Worm (Caenorhabditis elegans): Measurements from ENCODE around the gene T11B7.5.

DNA sequence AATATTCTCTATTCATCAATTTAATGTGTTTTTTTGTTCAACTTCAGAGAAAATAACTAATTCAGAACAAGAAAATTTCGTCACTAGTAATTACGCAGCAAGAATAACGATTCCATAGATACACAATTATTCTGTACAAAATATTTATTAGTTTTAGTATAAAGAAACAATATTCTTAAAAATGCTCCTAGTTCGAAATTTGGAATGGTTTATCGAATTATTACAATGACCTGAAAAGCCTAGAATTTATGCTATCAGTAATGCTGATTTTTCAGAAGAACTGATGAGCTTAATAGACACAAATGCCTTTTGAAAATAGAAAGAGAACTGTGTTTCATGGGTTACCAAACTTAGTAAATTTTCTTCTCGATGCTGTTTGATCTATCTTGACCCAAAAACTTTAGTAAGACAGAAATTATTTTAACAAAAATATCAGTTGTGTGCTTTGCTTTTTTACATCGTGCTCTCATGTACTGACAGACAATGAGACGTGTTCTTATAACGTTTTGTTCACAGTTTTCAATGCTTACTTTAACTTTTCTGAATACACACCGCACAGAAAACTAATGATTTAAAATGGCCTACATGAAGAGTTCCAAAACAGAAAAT is 29.8 kb downstream of the T11B7.5 start:
- TF ChIP-seq hmg-1.2 (GFP tag; IDR thresholded peaks at IDR 0.05) (no peak), F22D6.2 (tag; optimal IDR thresholded peaks at IDR 0.05) (no peak), ama-1 (optimal IDR thresholded peaks at IDR 0.05) (peak; percentile 32), ama-1 (GFP tag; optimal IDR thresholded peaks at IDR 0.05) (no peak), ets-4 (GFP tag; optimal IDR thresholded peaks at IDR 0.05) (no peak), F10E7.11 (tag; optimal IDR thresholded peaks at IDR 0.05) (no peak), lin-40 (tag; optimal IDR thresholded peaks at IDR 0.05) (no peak), C06A6.2 (GFP tag; conservative IDR thresholded peaks at IDR 0.05) (no peak), attf-3 (GFP tag; conservative IDR thresholded peaks at IDR 0.05) (no peak)

Measured in whole organism, young adult.